Fruit fly (Drosophila melanogaster) whole organism, adult: ENCODE results near the gene Srp68.

ENCODE experiments used
- CG11617 ChIP-seq: fragments of 200-800 bp; sonication (Bioruptor generic); optimal IDR thresholded peaks from 2 replicates; lab custom pipeline; 2017; ENCODE audit warnings: mild to moderate bottlenecking, missing biosample characterization, missing genetic modification reagents, missing genetic modification characterization
- CG12768 ChIP-seq: fragments of 200-800 bp; sonication (Bioruptor generic); optimal IDR thresholded peaks from 2 replicates; lab custom pipeline; 2017; ENCODE audit warnings: missing biosample characterization, missing genetic modification characterization, mild to moderate bottlenecking, moderate library complexity, missing genetic modification reagents
- CG14711 ChIP-seq: fragments of 200-800 bp; sonication (Bioruptor generic); optimal IDR thresholded peaks from 2 replicates; lab custom pipeline; 2018; ENCODE audit warnings: missing biosample characterization, mild to moderate bottlenecking, missing genetic modification characterization, moderate library complexity
- CG1620 ChIP-seq: fragments of 200-800 bp; sonication (Bioruptor generic); optimal IDR thresholded peaks from 2 replicates; lab custom pipeline; 2016; ENCODE audit warnings: missing biosample characterization, missing genetic modification characterization
- CG33017 ChIP-seq: fragments of 200-800 bp; sonication (Bioruptor generic); optimal IDR thresholded peaks from 2 replicates; lab custom pipeline; 2018; ENCODE audit warnings: missing biosample characterization, mild to moderate bottlenecking, missing genetic modification characterization, moderate library complexity
- CG5204 ChIP-seq: fragments of 200-800 bp; sonication (Bioruptor generic); optimal IDR thresholded peaks from 2 replicates; lab custom pipeline; 2016; ENCODE audit warnings: missing biosample characterization, missing genetic modification characterization
- CG7045 ChIP-seq: fragments of 200-800 bp; sonication (Bioruptor generic); optimal IDR thresholded peaks from 2 replicates; lab custom pipeline; 2017; ENCODE audit warnings: missing biosample characterization, mild to moderate bottlenecking, missing genetic modification characterization
- CG7101 ChIP-seq: fragments of 200-800 bp; sonication (Bioruptor generic); optimal IDR thresholded peaks from 2 replicates; lab custom pipeline; 2018; ENCODE audit warnings: missing biosample characterization, mild to moderate bottlenecking, missing genetic modification characterization, moderate library complexity
- Clk ChIP-seq: fragments of 200-800 bp; sonication (Bioruptor generic); optimal IDR thresholded peaks from 2 replicates; lab custom pipeline; 2017; ENCODE audit warnings: missing biosample characterization, missing genetic modification characterization
- Crg-1 ChIP-seq: fragments of 200-800 bp; sonication (Bioruptor generic); optimal IDR thresholded peaks from 2 replicates; lab custom pipeline; 2016; ENCODE audit warnings: missing biosample characterization, missing genetic modification characterization
- Hr96 ChIP-seq: fragments of 200-800 bp; sonication (Bioruptor generic); optimal IDR thresholded peaks from 2 replicates; lab custom pipeline; 2016; ENCODE audit warnings: missing biosample characterization, missing genetic modification characterization
- Mnt ChIP-seq: fragments of 200-800 bp; sonication (Bioruptor generic); optimal IDR thresholded peaks from 2 replicates; lab custom pipeline; 2016; ENCODE audit warnings: missing biosample characterization, mild to moderate bottlenecking, missing genetic modification characterization
- bab1 ChIP-seq: fragments of 200-800 bp; sonication (Bioruptor generic); optimal IDR thresholded peaks from 3 replicates; lab custom pipeline; 2019; ENCODE audit warnings: missing biosample characterization, mild to moderate bottlenecking, missing genetic modification characterization, moderate library complexity
- cic ChIP-seq: fragments of 200-800 bp; sonication (Bioruptor generic); optimal IDR thresholded peaks from 2 replicates; lab custom pipeline; 2017; ENCODE audit warnings: missing biosample characterization, mild to moderate bottlenecking, missing genetic modification characterization, moderate library complexity
- cnc ChIP-seq, 2 experiments: fragments of >200 bp; optimal IDR thresholded peaks; 2 replicates each; lab custom pipeline; 2017
- kay ChIP-seq: fragments of 200-800 bp; sonication (Bioruptor generic); peaks from one replicate; lab custom pipeline; 2016; ENCODE audit warnings: missing biosample characterization, missing genetic modification characterization, borderline replicate concordance
- ovo ChIP-seq: fragments of 200-800 bp; sonication (Bioruptor generic); optimal IDR thresholded peaks from 2 replicates; lab custom pipeline; 2016; ENCODE audit warnings: missing biosample characterization, missing genetic modification characterization
- pad ChIP-seq: fragments of 200-800 bp; sonication (Bioruptor generic); optimal IDR thresholded peaks from 3 replicates; lab custom pipeline; 2017; ENCODE audit warnings: missing biosample characterization, missing genetic modification characterization, mild to moderate bottlenecking, moderate library complexity, missing genetic modification reagents
- toe ChIP-seq: fragments of 200-800 bp; sonication (Bioruptor generic); optimal IDR thresholded peaks from 2 replicates; lab custom pipeline; 2016; ENCODE audit warnings: missing biosample characterization, missing genetic modification characterization

Gene Srp68

DNA sequence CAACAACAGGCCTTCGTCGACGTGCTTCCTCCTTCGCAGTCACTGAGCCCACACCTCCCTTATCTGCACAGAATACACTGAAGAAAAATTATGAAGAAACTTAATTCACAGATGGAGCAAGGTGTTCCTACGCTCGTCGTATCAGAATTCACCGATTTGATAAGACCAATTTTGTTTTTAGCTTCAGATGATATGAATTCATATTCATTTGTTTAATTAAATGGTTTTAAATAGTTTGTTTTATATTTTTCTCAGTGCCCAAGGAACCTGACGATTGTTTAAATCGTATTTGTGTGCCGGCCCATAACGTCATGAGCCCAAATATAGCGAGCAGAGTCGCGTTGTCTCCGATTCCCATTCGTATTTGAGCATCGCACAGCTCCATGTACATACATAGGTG lies 48.8 kb downstream of the Srp68 start:
- TF ChIP-seq Clk = no peak
- peak; percentile 18 for TF ChIP-seq kay (GFP tag; lab: Kevin White, UChicago)
- no peak for TF ChIP-seq Crg-1 (GFP tag; lab: Kevin White, UChicago)

DNA sequence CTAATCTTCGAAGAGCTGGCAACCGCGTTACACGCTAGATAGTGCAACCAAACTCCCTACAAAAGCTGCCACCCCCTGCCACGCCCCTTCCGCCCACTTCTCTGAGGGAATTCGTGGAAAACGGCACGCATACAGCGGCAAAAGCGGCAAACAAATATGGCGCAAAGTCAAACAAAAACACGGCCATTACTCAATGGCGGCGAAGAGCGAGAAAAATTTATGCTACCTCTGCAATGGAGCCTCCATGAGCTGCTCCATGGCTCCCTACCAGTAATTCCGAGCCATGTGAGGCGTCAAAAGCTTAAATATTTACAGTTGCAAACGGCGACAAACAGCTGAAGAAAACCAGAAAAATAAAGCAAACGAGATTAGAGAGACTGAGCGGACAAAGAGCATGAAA lies 49.9 kb downstream of the Srp68 start:
- TF ChIP-seq Hr96 (GFP tag; lab: Kevin White, UChicago) (no peak), kay (GFP tag; lab: Kevin White, UChicago) (no peak), cic (GFP tag; lab: Kevin White, UChicago) (no peak), CG12768 (no peak), CG7045 (GFP tag; lab: Kevin White, UChicago) (no peak)

DNA sequence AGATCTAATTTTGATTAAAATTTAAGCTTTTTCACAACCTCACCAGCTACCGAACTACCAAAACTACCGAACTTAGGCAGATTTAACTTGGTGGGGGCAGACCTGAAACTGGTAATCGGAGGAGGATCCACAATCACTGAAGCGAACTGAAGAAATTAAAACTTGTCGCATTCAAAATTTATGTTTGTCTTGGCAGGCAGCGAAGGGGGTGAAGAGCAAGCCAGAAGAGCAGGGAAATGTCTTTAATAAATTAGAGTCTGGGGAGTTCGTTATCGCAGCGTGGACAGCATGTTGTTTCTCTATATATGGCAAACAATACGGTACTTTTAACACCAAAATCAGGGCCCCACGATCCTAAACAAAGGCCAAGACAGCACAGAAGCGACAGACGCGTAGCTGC lies 50.3 kb downstream of the Srp68 start:
- TF ChIP-seq pad (GFP tag; lab: Kevin White, UChicago) (no peak), kay (GFP tag; lab: Kevin White, UChicago) (no peak), CG1620 (no peak), Clk (no peak), toe (GFP tag; lab: Kevin White, UChicago) (no peak), CG7101 (tag; lab: Kevin White, UChicago) (no peak), CG14711 (no peak), Mnt (GFP tag; lab: Kevin White, UChicago) (no peak), Hr96 (GFP tag; lab: Kevin White, UChicago) (no peak)

DNA sequence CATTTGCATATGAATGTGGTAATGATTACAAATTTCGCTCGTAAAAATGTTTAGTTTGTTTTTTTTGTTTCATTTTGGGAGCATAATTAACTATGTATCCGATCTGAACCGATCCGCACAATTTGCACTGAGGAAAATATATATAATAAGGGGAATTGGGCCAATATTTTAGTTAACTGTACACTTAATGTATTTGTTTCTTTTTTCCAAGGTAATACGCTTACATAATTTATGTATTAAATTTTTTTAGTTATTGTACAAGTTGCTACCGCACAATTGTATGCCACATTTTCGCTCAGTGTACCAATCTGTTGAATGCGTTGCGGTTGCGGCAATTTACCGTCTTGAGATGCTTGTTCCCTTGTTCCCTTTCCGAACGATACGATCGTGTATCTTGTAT lies 50.8 kb downstream of the Srp68 start:
- TF ChIP-seq Crg-1 (GFP tag; lab: Kevin White, UChicago) (no peak), Mnt (GFP tag; lab: Kevin White, UChicago) (no peak), CG11617 (GFP tag; lab: Kevin White, UChicago) (no peak), ovo (no peak), CG7045 (GFP tag; lab: Kevin White, UChicago) (no peak), pad (GFP tag; lab: Kevin White, UChicago) (no peak), Clk (no peak), CG7101 (tag; lab: Kevin White, UChicago) (no peak), cnc (optimal IDR thresholded peaks at IDR 0.05; lab: Kevin White, UChicago) (no peak), CG14711 (no peak), CG33017 (no peak), toe (GFP tag; lab: Kevin White, UChicago) (no peak), Hr96 (GFP tag; lab: Kevin White, UChicago) (no peak), CG1620 (no peak), CG5204 (GFP tag; lab: Kevin White, UChicago) (no peak), bab1 (GFP tag; lab: Kevin White, UChicago) (no peak), cic (GFP tag; lab: Kevin White, UChicago) (no peak), CG12768 (no peak)

DNA sequence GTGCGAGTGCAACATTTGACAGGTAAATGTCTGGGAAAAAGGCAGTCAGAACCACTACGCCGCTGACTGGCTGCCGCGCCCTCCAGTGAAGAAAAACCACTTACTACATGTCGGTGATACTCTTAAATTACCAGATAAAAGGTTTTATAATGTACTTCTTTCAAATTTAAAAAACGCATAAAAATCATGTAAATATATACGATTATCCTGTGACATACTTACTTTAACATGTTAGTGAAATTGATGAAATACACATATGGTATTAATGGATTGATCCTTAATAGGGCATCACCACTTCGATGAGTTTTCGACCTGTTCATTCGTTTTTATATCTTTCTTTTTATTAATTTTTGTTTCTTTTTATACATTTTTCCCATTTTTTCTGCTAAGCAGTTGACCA lies 51.7 kb downstream of the Srp68 start:
- no peak for TF ChIP-seq CG12768
- TF ChIP-seq CG7045 (GFP tag; lab: Kevin White, UChicago) = no peak
- no peak for TF ChIP-seq CG14711
- no peak for TF ChIP-seq ovo
- TF ChIP-seq cic (GFP tag; lab: Kevin White, UChicago) = no peak
- no peak for TF ChIP-seq Crg-1 (GFP tag; lab: Kevin White, UChicago)
- TF ChIP-seq pad (GFP tag; lab: Kevin White, UChicago) = no peak
- no peak for TF ChIP-seq CG33017
- TF ChIP-seq CG7101 (tag; lab: Kevin White, UChicago) = no peak
- no peak for TF ChIP-seq kay (GFP tag; lab: Kevin White, UChicago)
